Fruit fly (Drosophila melanogaster): ENCODE results near the gene CG11693.

CG11693 gene

dm6 chr3R:8343251-8343744, 32.7 kb upstream of the CG11693 start, which contains the start of the genes PNKP and COX7AL (continued):
- TF ChIP-seq gfzf (GFP tag; optimal IDR thresholded peaks at IDR 0.05) (peak; percentile 60), Dref (GFP tag; IDR thresholded peaks at IDR 0.05) (peak; percentile 32; the same call in 1 of the 2 replicates)

- TF ChIP-seq BtbVII (GFP tag; optimal IDR thresholded peaks at IDR 0.05) (no peak), Kr (GFP tag; optimal IDR thresholded peaks at IDR 0.05) (no peak), fu2 (GFP tag; optimal IDR thresholded peaks at IDR 0.05) (no peak), CG31365 (tag; optimal IDR thresholded peaks at IDR 0.05) (peak; percentile 8), chm (GFP tag; IDR thresholded peaks at IDR 0.05) (no peak), CG7745 (tag; optimal IDR thresholded peaks at IDR 0.05) (no peak), CG7271 (tag; optimal IDR thresholded peaks at IDR 0.05) (no peak), Atf3 (GFP tag; optimal IDR thresholded peaks at IDR 0.05) (no peak), CG10274 (GFP tag; optimal IDR thresholded peaks at IDR 0.05) (no peak), CG2116 (GFP tag; optimal IDR thresholded peaks at IDR 0.05) (peak; percentile 65), lbe (GFP tag; optimal IDR thresholded peaks at IDR 0.05) (no peak), nom (GFP tag; optimal IDR thresholded peaks at IDR 0.05) (peak; percentile 23), CG6683 (GFP tag; optimal IDR thresholded peaks at IDR 0.05) (no peak), tll (GFP tag; optimal IDR thresholded peaks at IDR 0.05) (no peak), dmrt11E (tag; optimal IDR thresholded peaks at IDR 0.05) (no peak), Gsc (GFP tag; IDR thresholded peaks at IDR 0.05) (no peak), h (optimal IDR thresholded peaks at IDR 0.05) (no peak), CG15011 (GFP tag; optimal IDR thresholded peaks at IDR 0.05) (no peak), wek (GFP tag; optimal IDR thresholded peaks at IDR 0.05) (no peak), E2f1 (GFP tag; IDR thresholded peaks at IDR 0.05) (0 out of 2 replicates have a peak, but pooled peaks have one; percentile 17), CG9727 (GFP tag; optimal IDR thresholded peaks at IDR 0.05) (no peak), disco-r (GFP tag; optimal IDR thresholded peaks at IDR 0.05) (no peak), CG17829 (tag; optimal IDR thresholded peaks at IDR 0.05) (peak; percentile 22), Mes4 (GFP tag; optimal IDR thresholded peaks at IDR 0.05) (no peak), HmgZ (tag; optimal IDR thresholded peaks at IDR 0.05) (peak; percentile 65), sug (tag; optimal IDR thresholded peaks at IDR 0.05) (peak; percentile 24), Hsf (GFP tag; optimal IDR thresholded peaks at IDR 0.05) (no peak), prd (optimal IDR thresholded peaks at IDR 0.05) (no peak), prd (GFP tag; IDR thresholded peaks at IDR 0.05) (no peak), Lpt (GFP tag; optimal IDR thresholded peaks at IDR 0.05) (no peak), CG1529 (GFP tag; optimal IDR thresholded peaks at IDR 0.05) (no peak), chinmo (GFP tag; IDR thresholded peaks at IDR 0.05; ENCODE audit: partially characterized antibody) (peak; percentile 83; the same call in 3 of the 4 replicates), ttk (GFP tag; IDR thresholded peaks at IDR 0.05) (no peak), CG18619 (GFP tag; optimal IDR thresholded peaks at IDR 0.05) (no peak), CG2199 (GFP tag; IDR thresholded peaks at IDR 0.05) (no peak), CG8765 (GFP tag; IDR thresholded peaks at IDR 0.05) (no peak), ems (GFP tag; optimal IDR thresholded peaks at IDR 0.05) (no peak), CG18599 (GFP tag; optimal IDR thresholded peaks at IDR 0.05) (no peak), CG10654 (GFP tag; optimal IDR thresholded peaks at IDR 0.05) (no peak), hkb (optimal IDR thresholded peaks at IDR 0.05) (no peak), hkb (GFP tag; IDR thresholded peaks at IDR 0.05) (no peak), D19A (tag; optimal IDR thresholded peaks at IDR 0.05) (no peak), zen2 (GFP tag; IDR thresholded peaks at IDR 0.05; ENCODE audit: partially characterized antibody) (peak; percentile 95), Dfd (GFP tag; optimal IDR thresholded peaks at IDR 0.05) (no peak), jigr1 (GFP tag; IDR thresholded peaks at IDR 0.05) (peak; percentile 27; the same call in 1 of the 3 replicates), ara (GFP tag; IDR thresholded peaks at IDR 0.05) (no peak), CG11398 (GFP tag; optimal IDR thresholded peaks at IDR 0.05) (no peak)
Observed at dm6 chr3R:8340675-8341275, 30.2 kb upstream of the CG11693 start, which contains the start of the genes COX7A and Arl2. TSS of gene COX7A (minus strand) at chr3R:8341043. TSS of gene Arl2 (plus strand) at chr3R:8341100.

Data from whole organism, embryonic.